Worm (Caenorhabditis elegans) whole organism, L4 larva: ENCODE results near the gene srw-135.

Experiments
- T20F7.1 ChIP-seq: fragments of 200-800 bp; sonication (Bioruptor generic); optimal IDR thresholded peaks from 2 replicates; lab custom pipeline; 2018; ENCODE audit warnings: mild to moderate bottlenecking, missing genetic modification characterization, missing compliant biosample characterization
- aly-2 ChIP-seq: sonication (generic microtip); optimal IDR thresholded peaks from 2 replicates; lab custom pipeline; 2018; ENCODE audit warnings: missing biosample characterization, missing genetic modification characterization
- ceh-82 ChIP-seq: sonication (generic microtip); optimal IDR thresholded peaks from 2 replicates; lab custom pipeline; 2017; ENCODE audit warnings: missing biosample characterization, missing genetic modification characterization
- egl-27 ChIP-seq: sonication (generic microtip); optimal IDR thresholded peaks from 3 replicates; lab custom pipeline; 2017; ENCODE audit warnings: missing biosample characterization, missing genetic modification reagents, missing genetic modification characterization
- fos-1 ChIP-seq: fragments of 150-350 bp; optimal IDR thresholded peaks from 2 replicates; lab custom pipeline; 2014; ENCODE audit warnings: missing biosample characterization, missing genetic modification characterization
- hlh-11 ChIP-seq: fragments of 200-800 bp; sonication (Bioruptor generic); optimal IDR thresholded peaks from 2 replicates; lab custom pipeline; 2018; ENCODE audit warnings: mild to moderate bottlenecking, missing genetic modification characterization, missing compliant biosample characterization
- lin-13 ChIP-seq: fragments of 150-350 bp; optimal IDR thresholded peaks from 2 replicates; lab custom pipeline; 2014; ENCODE audit warnings: missing biosample characterization, missing genetic modification reagents, missing genetic modification characterization
- lin-39 ChIP-seq: fragments of 150-350 bp; optimal IDR thresholded peaks from 2 replicates; lab custom pipeline; 2014; ENCODE audit warnings: missing biosample characterization, missing genetic modification reagents, missing genetic modification characterization
- pha-4 ChIP-seq, 2 experiments: fragments of 150-350 bp in 1 of 2; fragments of 200-800 bp in 1 of 2; sonication (Bioruptor generic) in 1 of 2; IDR thresholded peaks in 1 of 2; optimal IDR thresholded peaks in 1 of 2; 2 replicates each; pipeline versions ENCODE4 v1.3.6 to Lab custom; 2014 to 2022; ENCODE audit warnings: missing genetic modification characterization in 2 of 2, missing genetic modification reagents in 2 of 2, missing biosample characterization in 1 of 2, missing compliant biosample characterization in 1 of 2
- rbr-2 ChIP-seq: sonication (generic microtip); optimal IDR thresholded peaks from 2 replicates; lab custom pipeline; 2016; ENCODE audit warnings: missing genotype, missing genetic modification characterization, missing compliant biosample characterization
- saeg-2 ChIP-seq: fragments of 200-800 bp; sonication (Bioruptor generic); IDR thresholded peaks from 2 replicates; pipeline ENCODE4 v1.3.6; 2022; ENCODE audit warnings: missing genetic modification reagents, missing genetic modification characterization, missing compliant biosample characterization
- snpc-4 ChIP-seq: fragments of 150-350 bp; optimal IDR thresholded peaks from 2 replicates; lab custom pipeline; 2014; ENCODE audit warnings: missing biosample characterization, missing genetic modification characterization
- zag-1 ChIP-seq: fragments of 150-350 bp; optimal IDR thresholded peaks from 2 replicates; lab custom pipeline; 2014; ENCODE audit warnings: missing biosample characterization, missing genetic modification characterization
- ztf-11 ChIP-seq: fragments of 150-350 bp; optimal IDR thresholded peaks from 2 replicates; lab custom pipeline; 2014; ENCODE audit warnings: missing biosample characterization, missing genetic modification characterization

DNA sequence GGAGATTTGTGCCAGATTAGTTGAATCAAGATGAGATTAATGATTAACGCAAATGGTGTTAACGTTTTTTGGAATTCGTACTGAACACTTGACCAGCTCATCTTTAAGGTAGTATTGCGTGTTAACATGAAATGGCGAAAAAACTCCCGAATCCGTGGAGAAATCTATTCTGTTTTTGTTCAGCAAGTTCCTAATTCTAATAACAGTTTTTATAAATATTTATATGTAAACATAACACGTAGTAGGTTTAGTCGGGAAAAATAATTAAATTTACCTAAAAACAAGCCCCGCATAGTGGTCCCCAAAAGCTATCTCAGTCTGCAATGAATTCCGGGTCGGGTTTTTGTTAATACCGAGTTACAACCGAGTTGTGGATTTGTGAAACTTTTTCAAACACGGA lies 47.7 kb upstream of the srw-135 start, which contains the start of gene str-244:
- TF ChIP-seq rbr-2 (tag; lab: Kevin White, UChicago) (no peak), egl-27 (no peak), fos-1 (tag; lab: Kevin White, UChicago) (no peak), snpc-4 (tag; lab: Kevin White, UChicago) (no peak), ceh-82 (no peak), aly-2 (tag; lab: Kevin White, UChicago) (no peak), ztf-11 (tag; lab: Kevin White, UChicago) (no peak), lin-39 (tag; lab: Kevin White, UChicago) (no peak), saeg-2 (GFP tag; lab: Robert Waterston, UW) (no peak), pha-4 (GFP tag; IDR thresholded peaks at IDR 0.05; lab: Robert Waterston, UW) (no peak), pha-4 (tag; optimal IDR thresholded peaks at IDR 0.05; lab: Kevin White, UChicago) (no peak), hlh-11 (no peak), zag-1 (tag; lab: Kevin White, UChicago) (no peak), T20F7.1 (GFP tag; lab: Kevin White, UChicago) (no peak), lin-13 (GFP tag; lab: Kevin White, UChicago) (no peak)
